Worm (Caenorhabditis elegans): Measurements from ENCODE around the gene C50F4.6.

C50F4.6 gene

DNA sequence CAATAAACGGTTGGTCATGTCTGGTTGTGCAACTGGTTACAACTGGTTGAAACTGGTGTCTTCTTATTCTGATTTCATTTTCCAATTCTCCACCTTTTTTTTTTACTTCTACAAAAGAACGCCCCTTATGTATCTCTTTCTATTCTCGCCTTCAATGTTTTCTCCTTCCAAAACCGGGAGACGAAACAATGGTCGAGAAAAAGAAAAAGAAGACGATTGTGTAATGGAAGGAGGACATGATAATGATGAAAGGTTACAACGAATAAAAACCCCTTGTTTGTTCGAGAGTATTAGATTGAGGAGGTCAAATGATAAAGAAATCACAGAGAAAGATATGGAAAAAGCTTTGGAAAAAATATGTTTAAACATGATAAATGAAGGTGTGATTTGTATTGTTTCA lies 27.1 kb upstream of the C50F4.6 start, which contains the start of gene C50F4.8:
TSS of gene C50F4.8 (minus strand) at position 28 of the 400 bp plus-strand sequence.
- TF ChIP-seq nhr-76 (tag; optimal IDR thresholded peaks at IDR 0.05), result no peak
- TF ChIP-seq R02D3.7 (tag; optimal IDR thresholded peaks at IDR 0.05), result no peak
- TF ChIP-seq ceh-32 (tag; optimal IDR thresholded peaks at IDR 0.05; ENCODE audit: poor library complexity), result no peak
- no peak for TF ChIP-seq ama-1 (optimal IDR thresholded peaks at IDR 0.05)
- no peak for TF ChIP-seq duxl-1 (tag; optimal IDR thresholded peaks at IDR 0.05; ENCODE audit: poor library complexity)
- peak; percentile 24 for TF ChIP-seq dve-1 (tag; optimal IDR thresholded peaks at IDR 0.05; ENCODE audit: insufficient read depth)
- peak; percentile 39 for TF ChIP-seq nhr-28 (tag; optimal IDR thresholded peaks at IDR 0.05)
- TF ChIP-seq nhr-25 (tag; optimal IDR thresholded peaks at IDR 0.05; ENCODE audit: borderline replicate concordance, insufficient read depth), result no peak
- TF ChIP-seq unc-62 (GFP tag; optimal IDR thresholded peaks at IDR 0.05 in 1 of 2), result peak in 1 of 2 experiments; percentile 35
- no peak for TF ChIP-seq unc-62 (tag; optimal IDR thresholded peaks at IDR 0.05)
- TF ChIP-seq madf-5 (GFP tag; IDR thresholded peaks at IDR 0.05), result no peak
- TF ChIP-seq zfp-3 (GFP tag; conservative IDR thresholded peaks at IDR 0.05), result no peak
- TF ChIP-seq daf-19 (GFP tag; conservative IDR thresholded peaks at IDR 0.05), result no peak
- TF ChIP-seq lsy-2 (tag; optimal IDR thresholded peaks at IDR 0.05), result no peak
- no peak for TF ChIP-seq egl-43 (GFP tag; IDR thresholded peaks at IDR 0.05)
- no peak for TF ChIP-seq lir-3 (tag; optimal IDR thresholded peaks at IDR 0.05)
- TF ChIP-seq ctbp-1 (GFP tag; IDR thresholded peaks at IDR 0.05), result no peak

DNA sequence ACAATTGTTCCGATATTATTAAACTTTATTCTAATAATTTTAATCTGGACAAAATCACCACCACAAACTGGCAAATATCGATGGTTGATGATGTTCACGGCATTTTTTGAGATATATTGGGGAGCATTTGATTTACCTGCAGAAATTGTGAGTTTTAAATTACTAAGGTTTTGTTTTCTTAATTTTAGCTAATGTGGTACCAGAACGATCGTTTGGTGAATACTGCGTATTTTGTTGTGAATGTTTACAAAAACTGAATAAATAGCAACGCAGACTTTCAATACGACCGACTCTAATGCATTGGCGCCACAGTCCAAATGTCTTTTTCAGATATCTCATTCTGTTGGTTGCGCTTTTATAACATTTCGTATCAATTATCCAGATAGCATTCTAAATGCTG lies 24.2 kb upstream of the C50F4.6 start:
- no peak for TF ChIP-seq F49E8.2 (tag; optimal IDR thresholded peaks at IDR 0.05; ENCODE audit: borderline replicate concordance)
- TF ChIP-seq nhr-11 (tag; optimal IDR thresholded peaks at IDR 0.05), result no peak
- TF ChIP-seq unc-62 (GFP tag; optimal IDR thresholded peaks at IDR 0.05 in 1 of 2), result peak in 1 of 2 experiments; percentile 62
- TF ChIP-seq unc-62 (tag; optimal IDR thresholded peaks at IDR 0.05), result no peak
- no peak for TF ChIP-seq daf-8 (GFP tag; IDR thresholded peaks at IDR 0.05)
- peak; percentile 46 for TF ChIP-seq aha-1 (tag)
- no peak for TF ChIP-seq lin-15B (tag; optimal IDR thresholded peaks at IDR 0.05)
- TF ChIP-seq F37D6.2 (tag; optimal IDR thresholded peaks at IDR 0.05), result no peak

- TF ChIP-seq T20F7.1 (GFP tag; optimal IDR thresholded peaks at IDR 0.05) (no peak), hmg-1.1 (GFP tag; IDR thresholded peaks at IDR 0.05) (no peak), ama-1 (optimal IDR thresholded peaks at IDR 0.05) (no peak), skn-1 (tag; optimal IDR thresholded peaks at IDR 0.05) (no peak), nhr-42 (GFP tag; IDR thresholded peaks at IDR 0.05) (no peak)
Measured at ce11 chrV:9524099-9524498, 21.8 kb upstream of the C50F4.6 start, which contains the start of gene C50F4.9. Gene C50F4.9, minus strand, starts transcription at chrV:9524199.

DNA sequence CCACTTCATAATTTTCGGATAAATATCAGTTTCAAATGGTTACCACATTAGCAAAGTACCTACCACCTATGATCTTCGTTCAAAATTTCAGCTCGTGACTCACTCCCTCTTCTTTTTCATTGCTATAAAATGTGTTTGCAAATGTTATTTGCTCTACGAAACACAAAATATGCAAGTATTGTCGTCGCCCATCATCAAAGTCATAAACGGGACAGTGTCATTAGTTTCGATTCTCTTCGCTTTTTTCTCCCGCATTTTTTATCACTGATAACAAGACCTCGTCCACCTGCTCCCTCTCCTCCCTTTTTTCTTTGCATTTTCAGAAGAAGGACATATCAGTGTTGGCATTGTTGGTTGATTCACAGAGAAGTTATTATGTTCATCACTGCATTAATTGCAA lies 19.4 kb upstream of the C50F4.6 start, which contains the start of gene C50F4.1:
TSS of gene C50F4.1 (plus strand) at position 324 of the 400 bp plus-strand sequence.
- TF ChIP-seq daf-8 (GFP tag; IDR thresholded peaks at IDR 0.05), result no peak
- no peak for TF ChIP-seq daf-19 (GFP tag; conservative IDR thresholded peaks at IDR 0.05)
- TF ChIP-seq nhr-77 (tag; optimal IDR thresholded peaks at IDR 0.05), result peak; percentile 51
- TF ChIP-seq ztf-11 (tag; optimal IDR thresholded peaks at IDR 0.05), result no peak
- TF ChIP-seq hlh-11 (tag; optimal IDR thresholded peaks at IDR 0.05), result peak; percentile 69
- TF ChIP-seq T20F7.1 (GFP tag; optimal IDR thresholded peaks at IDR 0.05), result no peak
- no peak for TF ChIP-seq daf-16 (GFP tag; optimal IDR thresholded peaks at IDR 0.05)
- TF ChIP-seq daf-16 (tag; optimal IDR thresholded peaks at IDR 0.05), result peak; percentile 49
- peak in 1 of 2 experiments; percentile 88 for TF ChIP-seq unc-62 (GFP tag; optimal IDR thresholded peaks at IDR 0.05 in 1 of 2)
- no peak for TF ChIP-seq unc-62 (tag; optimal IDR thresholded peaks at IDR 0.05)
- TF ChIP-seq lin-13 (GFP tag; optimal IDR thresholded peaks at IDR 0.05), result no peak
- TF ChIP-seq pqm-1 (tag; optimal IDR thresholded peaks at IDR 0.05), result peak; percentile 91
- peak; percentile 82 for TF ChIP-seq nhr-28 (tag; optimal IDR thresholded peaks at IDR 0.05)
- TF ChIP-seq mxl-3 (GFP tag; optimal IDR thresholded peaks at IDR 0.05), result peak; percentile 51
- TF ChIP-seq dmd-6 (GFP tag; IDR thresholded peaks at IDR 0.05), result peak; percentile 83
- no peak for TF ChIP-seq F26F4.8 (GFP tag; conservative IDR thresholded peaks at IDR 0.05)
- TF ChIP-seq hlh-30 (tag; optimal IDR thresholded peaks at IDR 0.05; ENCODE audit: insufficient read depth), result peak; percentile 45
- no peak for TF ChIP-seq ctbp-1 (GFP tag; IDR thresholded peaks at IDR 0.05)
- no peak for TF ChIP-seq unc-130 (GFP tag; optimal IDR thresholded peaks at IDR 0.05)
- TF ChIP-seq Y105C5A.15 (GFP tag; IDR thresholded peaks at IDR 0.05), result no peak
- no peak for TF ChIP-seq daf-12 (tag; optimal IDR thresholded peaks at IDR 0.05)
- peak; percentile 86 for TF ChIP-seq php-3 (GFP tag; IDR thresholded peaks at IDR 0.05)

Measured in whole organism, L4 larva.